Worm (Caenorhabditis elegans) whole organism, L4 larva: Measurements from ENCODE around the gene F58E2.3.

Experiments
- aha-1 ChIP-seq: fragments of 150-350 bp; peaks from one replicate; lab custom pipeline; 2014; ENCODE audit warnings: missing biosample characterization, missing genetic modification characterization
- ceh-20 ChIP-seq: fragments of 200-800 bp; sonication (Bioruptor generic); IDR thresholded peaks from 2 replicates; pipeline ENCODE4 v1.3.6; 2022; ENCODE audit warnings: missing genetic modification reagents, missing genetic modification characterization, missing compliant biosample characterization
- dpl-1 ChIP-seq: fragments of 150-350 bp; optimal IDR thresholded peaks from 2 replicates; lab custom pipeline; 2014; ENCODE audit warnings: missing biosample characterization, missing genetic modification reagents, missing genetic modification characterization
- fos-1 ChIP-seq: fragments of 150-350 bp; optimal IDR thresholded peaks from 2 replicates; lab custom pipeline; 2014; ENCODE audit warnings: missing biosample characterization, missing genetic modification characterization
- gei-8 ChIP-seq: fragments of 200-800 bp; sonication (Bioruptor generic); optimal IDR thresholded peaks from 2 replicates; lab custom pipeline; 2018; ENCODE audit warnings: mild to moderate bottlenecking, missing genetic modification characterization, missing compliant biosample characterization
- hif-1 ChIP-seq, 2 experiments: sonication (generic microtip); optimal IDR thresholded peaks; 2 replicates each; lab custom pipeline; 2016 to 2017; ENCODE audit warnings: missing compliant biosample characterization in 2 of 2, missing genetic modification characterization in 2 of 2, missing genetic modification reagents in 2 of 2, missing genotype in 2 of 2, mild to moderate bottlenecking in 1 of 2
- lim-7 ChIP-seq: fragments of 200-800 bp; sonication (Bioruptor generic); IDR thresholded peaks from 2 replicates; pipeline ENCODE4 v1.3.6; 2022; ENCODE audit warnings: missing genetic modification characterization, missing compliant biosample characterization
- lin-39 ChIP-seq: fragments of 150-350 bp; optimal IDR thresholded peaks from 2 replicates; lab custom pipeline; 2014; ENCODE audit warnings: missing biosample characterization, missing genetic modification reagents, missing genetic modification characterization
- lsy-2 ChIP-seq, 2 experiments: fragments of 150-350 bp in 1 of 2; sonication (generic microtip) in 1 of 2; optimal IDR thresholded peaks; 2 replicates each; lab custom pipeline; 2014 to 2017; ENCODE audit warnings: missing biosample characterization in 2 of 2, missing genetic modification characterization in 2 of 2
- nhr-28 ChIP-seq: fragments of 150-350 bp; optimal IDR thresholded peaks from 2 replicates; lab custom pipeline; 2014; ENCODE audit warnings: missing biosample characterization, missing genetic modification characterization
- pqm-1 ChIP-seq: sonication (generic microtip); optimal IDR thresholded peaks from 2 replicates; lab custom pipeline; 2017; ENCODE audit warnings: missing biosample characterization, missing genetic modification characterization
- unc-39 ChIP-seq: sonication (generic microtip); optimal IDR thresholded peaks from 2 replicates; lab custom pipeline; 2017; ENCODE audit warnings: missing biosample characterization, missing genetic modification characterization
- unc-62 ChIP-seq, 3 experiments: fragments of 150-350 bp in 1 of 3; sonication (generic microtip); optimal IDR thresholded peaks in 2 of 3; peaks in 1 of 3; 1 replicate in 1 of 3; 2 replicates in 2 of 3; lab custom pipeline; 2014 to 2017; ENCODE audit warnings: missing biosample characterization in 3 of 3, missing genetic modification characterization in 3 of 3, missing genetic modification reagents in 3 of 3, missing genotype in 1 of 3

DNA sequence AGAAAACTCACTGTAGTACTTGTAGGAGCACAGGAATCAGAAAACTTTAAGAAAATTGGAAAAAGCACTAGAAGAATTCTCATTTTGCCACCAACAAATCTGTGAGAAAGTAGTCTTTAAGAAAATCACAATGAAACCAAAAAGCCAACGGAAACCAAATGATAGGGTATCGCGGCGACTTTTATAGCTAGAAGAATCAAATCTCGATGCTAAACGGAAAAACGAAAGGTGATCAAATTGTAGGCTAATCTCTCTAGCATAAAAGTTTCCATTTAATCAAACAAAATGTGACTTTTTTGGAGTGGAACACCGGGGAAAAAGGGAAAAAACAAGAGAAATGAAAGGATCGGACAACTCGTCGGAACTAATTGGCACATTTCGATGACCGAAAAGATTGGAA lies 29.1 kb downstream of the F58E2.3 start, which contains the start of gene C09G12.17:
- TF ChIP-seq aha-1 (tag; lab: Kevin White, UChicago) (no peak), dpl-1 (no peak), hif-1 (tag; optimal IDR thresholded peaks at IDR 0.05; lab: Kevin White, UChicago) (no peak), lim-7 (GFP tag; lab: Robert Waterston, UW) (no peak), unc-62 (GFP tag; optimal IDR thresholded peaks at IDR 0.05 in 1 of 2; lab: Kevin White, UChicago) (no peak), unc-62 (tag; optimal IDR thresholded peaks at IDR 0.05; lab: Kevin White, UChicago) (no peak), lsy-2 (tag; optimal IDR thresholded peaks at IDR 0.05; lab: Kevin White, UChicago) (no peak), fos-1 (no peak), lin-39 (no peak), ceh-20 (GFP tag; lab: Robert Waterston, UW) (no peak), gei-8 (GFP tag; lab: Kevin White, UChicago) (no peak), pqm-1 (tag; lab: Kevin White, UChicago) (no peak), unc-39 (tag; lab: Kevin White, UChicago) (no peak), nhr-28 (tag; lab: Kevin White, UChicago) (no peak)
